Worm (Caenorhabditis elegans) whole organism, L2 larva: ENCODE measurements around the gene ZK938.11.

Experiments
- R02D3.7 ChIP-seq: fragments of 150-350 bp; optimal IDR thresholded peaks from 2 replicates; lab custom pipeline; 2014; ENCODE audit warnings: missing biosample characterization, missing genetic modification characterization
- alr-1 ChIP-seq: fragments of 150-350 bp; optimal IDR thresholded peaks from 2 replicates; lab custom pipeline; 2014; ENCODE audit warnings: missing biosample characterization, missing genetic modification characterization
- lin-13 ChIP-seq: fragments of 150-350 bp; optimal IDR thresholded peaks from 2 replicates; lab custom pipeline; 2014; ENCODE audit warnings: missing biosample characterization, missing genetic modification reagents, missing genetic modification characterization
- mab-5 ChIP-seq: fragments of 150-350 bp; optimal IDR thresholded peaks from 2 replicates; lab custom pipeline; 2014; ENCODE audit warnings: missing biosample characterization, missing genetic modification characterization
- mdl-1 ChIP-seq, 2 experiments: fragments of 150-350 bp in 1 of 2; sonication (generic microtip) in 1 of 2; optimal IDR thresholded peaks; 2 replicates each; lab custom pipeline; 2017; ENCODE audit warnings: missing biosample characterization in 2 of 2, missing genetic modification characterization in 2 of 2
- sem-4 ChIP-seq: fragments of 150-350 bp; optimal IDR thresholded peaks from 2 replicates; lab custom pipeline; 2014; ENCODE audit warnings: missing biosample characterization, missing genetic modification reagents, missing genetic modification characterization
- snpc-4 ChIP-seq: fragments of 150-350 bp; optimal IDR thresholded peaks from 2 replicates; lab custom pipeline; 2014; ENCODE audit warnings: missing biosample characterization, missing genetic modification characterization

DNA sequence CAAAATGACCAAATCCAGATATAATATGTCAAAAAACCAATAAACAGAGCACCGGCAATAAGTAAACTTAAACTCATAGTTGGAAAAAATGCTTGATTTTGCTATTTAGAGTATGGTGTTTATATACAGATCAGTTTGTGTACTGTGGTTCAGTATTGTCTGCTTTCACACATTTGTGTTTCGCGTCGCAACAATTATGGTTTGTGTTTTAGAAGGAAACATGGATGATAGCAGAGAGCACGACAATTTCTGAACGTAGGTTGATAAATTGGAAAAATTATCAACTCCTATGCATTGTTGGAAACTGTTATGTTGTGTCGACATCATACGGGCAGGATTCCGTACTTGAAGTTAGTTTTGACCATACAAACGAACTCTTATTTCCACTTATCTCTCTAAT lies 42.5 kb downstream of the ZK938.11 start, which contains the start of gene cyp-13A4:
- TF ChIP-seq mdl-1 (tag; optimal IDR thresholded peaks at IDR 0.05; lab: Kevin White, UChicago) = no peak
- no peak for TF ChIP-seq mab-5 (tag; lab: Kevin White, UChicago)
- no peak for TF ChIP-seq lin-13 (GFP tag; lab: Kevin White, UChicago)
- no peak for TF ChIP-seq R02D3.7 (tag; lab: Kevin White, UChicago)
- no peak for TF ChIP-seq snpc-4
- TF ChIP-seq sem-4 (tag; lab: Kevin White, UChicago) = no peak
- no peak for TF ChIP-seq alr-1 (tag; lab: Kevin White, UChicago)
